Worm (Caenorhabditis elegans) whole organism, young adult: Measurements from ENCODE around the gene nhr-28.

ENCODE experiments used
- B0019.2 ChIP-seq: fragments of 200-800 bp; sonication (Bioruptor generic); conservative IDR thresholded peaks from 2 replicates; pipeline ENCODE4 v1.3.6; 2022; ENCODE audit warnings: missing genetic modification reagents, missing genetic modification characterization, missing compliant biosample characterization
- B0035.1 ChIP-seq: sonication (generic microtip); optimal IDR thresholded peaks from 2 replicates; lab custom pipeline; 2016; ENCODE audit warnings: missing genetic modification characterization, mild to moderate bottlenecking, missing compliant biosample characterization, missing genotype, missing genetic modification reagents
- D2030.7 ChIP-seq: fragments of 200-800 bp; sonication (Bioruptor generic); IDR thresholded peaks from 2 replicates; pipeline ENCODE4 v1.3.6; 2022; ENCODE audit warnings: missing genetic modification reagents, missing genetic modification characterization, missing compliant biosample characterization
- Y53G8AR.9 ChIP-seq: fragments of 200-800 bp; sonication (Bioruptor generic); conservative IDR thresholded peaks from 2 replicates; pipeline ENCODE4 v1.3.6; 2022; ENCODE audit warnings: missing genetic modification reagents, missing genetic modification characterization, missing compliant biosample characterization
- aptf-2 ChIP-seq: fragments of 200-800 bp; sonication (Bioruptor generic); conservative IDR thresholded peaks from 2 replicates; pipeline ENCODE4 v1.3.6; 2022; ENCODE audit warnings: missing genetic modification reagents, missing genetic modification characterization, missing compliant biosample characterization
- bed-2 ChIP-seq: fragments of 200-800 bp; sonication (Bioruptor generic); IDR thresholded peaks from 2 replicates; pipeline ENCODE4 v1.3.6; 2022; ENCODE audit warnings: missing genetic modification reagents, missing genetic modification characterization, missing compliant biosample characterization
- cebp-1 ChIP-seq, 2 experiments: fragments of 200-800 bp in 1 of 2; sonication (Bioruptor generic) in 1 of 2; sonication (generic microtip) in 1 of 2; IDR thresholded peaks in 1 of 2; optimal IDR thresholded peaks in 1 of 2; 2 replicates each; pipeline versions ENCODE4 v1.3.6 to Lab custom; 2017 to 2022; ENCODE audit warnings: missing compliant biosample characterization in 2 of 2, missing genetic modification characterization in 2 of 2, mild to moderate bottlenecking in 1 of 2, missing genetic modification reagents in 1 of 2, moderate library complexity in 1 of 2
- cebp-2 ChIP-seq: fragments of 200-800 bp; sonication (Bioruptor generic); IDR thresholded peaks from 2 replicates; pipeline ENCODE4 v1.3.6; 2022; ENCODE audit warnings: missing genetic modification characterization, missing compliant biosample characterization
- ceh-27 ChIP-seq: fragments of 200-800 bp; sonication (Bioruptor generic); optimal IDR thresholded peaks from 2 replicates; lab custom pipeline; 2018; ENCODE audit warnings: mild to moderate bottlenecking, missing genetic modification characterization, moderate library complexity, missing compliant biosample characterization
- ceh-79 ChIP-seq: sonication (generic microtip); optimal IDR thresholded peaks from 2 replicates; lab custom pipeline; 2017; ENCODE audit warnings: mild to moderate bottlenecking, missing genetic modification characterization, missing compliant biosample characterization
- ceh-91 ChIP-seq: fragments of 200-800 bp; sonication (Bioruptor generic); IDR thresholded peaks from 2 replicates; pipeline ENCODE4 v1.3.6; 2022; ENCODE audit warnings: missing genetic modification reagents, missing genetic modification characterization, missing compliant biosample characterization
- dox-1 ChIP-seq: fragments of 200-800 bp; sonication (Bioruptor generic); IDR thresholded peaks from 2 replicates; pipeline ENCODE4 v1.3.6; 2022; ENCODE audit warnings: missing genetic modification reagents, missing genetic modification characterization, missing compliant biosample characterization
- dpff-1 ChIP-seq: sonication (generic microtip); optimal IDR thresholded peaks from 2 replicates; lab custom pipeline; 2017; ENCODE audit warnings: mild to moderate bottlenecking, missing genetic modification characterization, missing compliant biosample characterization
- egrh-3 ChIP-seq: fragments of 200-800 bp; sonication (Bioruptor generic); IDR thresholded peaks from 2 replicates; pipeline ENCODE4 v1.3.6; 2022; ENCODE audit warnings: missing genetic modification reagents, missing genetic modification characterization, missing compliant biosample characterization
- gei-17 ChIP-seq: fragments of 200-800 bp; sonication (Bioruptor generic); optimal IDR thresholded peaks from 2 replicates; lab custom pipeline; 2018; ENCODE audit warnings: mild to moderate bottlenecking, missing genetic modification characterization, missing compliant biosample characterization
- hmg-1.2 ChIP-seq: fragments of 200-800 bp; sonication (Bioruptor generic); IDR thresholded peaks from 2 replicates; pipeline ENCODE4 v1.3.6; 2022; ENCODE audit warnings: missing genetic modification reagents, missing genetic modification characterization, missing compliant biosample characterization
- hrde-1 ChIP-seq: sonication (generic microtip); optimal IDR thresholded peaks from 2 replicates; lab custom pipeline; 2016; ENCODE audit warnings: missing genetic modification characterization, mild to moderate bottlenecking, missing compliant biosample characterization, moderate library complexity, missing genotype, missing genetic modification reagents, borderline replicate concordance
- lin-40 ChIP-seq: sonication (generic microtip); optimal IDR thresholded peaks from 2 replicates; lab custom pipeline; 2016; ENCODE audit warnings: missing genetic modification characterization, mild to moderate bottlenecking, missing compliant biosample characterization, missing genotype, missing genetic modification reagents
- madf-10 ChIP-seq: sonication (generic microtip); optimal IDR thresholded peaks from 2 replicates; lab custom pipeline; 2016; ENCODE audit warnings: mild to moderate bottlenecking, missing genetic modification characterization, missing compliant biosample characterization
- mcd-1 ChIP-seq: fragments of 200-800 bp; sonication (Bioruptor generic); IDR thresholded peaks from 2 replicates; pipeline ENCODE4 v1.3.6; 2022; ENCODE audit warnings: missing genetic modification reagents, missing genetic modification characterization, missing compliant biosample characterization
- nfya-1 ChIP-seq: sonication (generic microtip); optimal IDR thresholded peaks from 2 replicates; lab custom pipeline; 2017; ENCODE audit warnings: antibody characterized with exemption, missing compliant biosample characterization, missing genetic modification characterization, borderline replicate concordance; ENCODE audit not compliant: insufficient read depth
- nhr-27 ChIP-seq: fragments of 200-800 bp; sonication (Bioruptor generic); optimal IDR thresholded peaks from 2 replicates; lab custom pipeline; 2018; ENCODE audit warnings: mild to moderate bottlenecking, missing genetic modification characterization, moderate library complexity, missing compliant biosample characterization
- nhr-80 ChIP-seq: sonication (generic microtip); optimal IDR thresholded peaks from 2 replicates; lab custom pipeline; 2016; ENCODE audit warnings: missing genetic modification characterization, missing compliant biosample characterization
- pha-4 ChIP-seq: fragments of 150-350 bp; sonication (generic microtip); optimal IDR thresholded peaks from 2 replicates; lab custom pipeline; 2014; ENCODE audit warnings: missing biosample characterization, missing genetic modification reagents, missing genetic modification characterization
- rec-8 ChIP-seq, 2 experiments: sonication (generic microtip); optimal IDR thresholded peaks; 2 replicates each; lab custom pipeline; 2016; ENCODE audit warnings: mild to moderate bottlenecking in 2 of 2, missing genetic modification characterization in 2 of 2, missing genetic modification reagents in 2 of 2, missing genotype in 2 of 2, missing biosample characterization in 1 of 2, missing compliant biosample characterization in 1 of 2, moderate library complexity in 1 of 2
- repo-1 ChIP-seq: sonication (generic microtip); optimal IDR thresholded peaks from 2 replicates; lab custom pipeline; 2017; ENCODE audit warnings: mild to moderate bottlenecking, missing genetic modification characterization, missing compliant biosample characterization
- sdz-38 ChIP-seq: sonication (generic microtip); optimal IDR thresholded peaks from 2 replicates; lab custom pipeline; 2016; ENCODE audit warnings: missing genotype, missing genetic modification characterization, missing compliant biosample characterization
- snpc-4 ChIP-seq, 5 experiments: fragments of 150-350 bp in 1 of 5; sonication (generic microtip) in 4 of 5; optimal IDR thresholded peaks; 2 replicates each; lab custom pipeline; 2014 to 2018; ENCODE audit warnings: missing genetic modification characterization in 5 of 5, missing biosample characterization in 3 of 5, antibody characterized with exemption in 2 of 5, mild to moderate bottlenecking in 2 of 5, missing compliant biosample characterization in 2 of 5, missing genotype in 2 of 5, moderate library complexity in 2 of 5, missing genetic modification reagents in 1 of 5
- tlf-1 ChIP-seq: fragments of 200-800 bp; sonication (Bioruptor generic); optimal IDR thresholded peaks from 2 replicates; lab custom pipeline; 2018; ENCODE audit warnings: mild to moderate bottlenecking, missing genetic modification characterization, missing compliant biosample characterization
- zfh-2 ChIP-seq: fragments of 200-800 bp; sonication (Bioruptor generic); conservative IDR thresholded peaks from 2 replicates; pipeline ENCODE4 v1.3.6; 2022; ENCODE audit warnings: missing genetic modification reagents, missing genetic modification characterization, missing compliant biosample characterization

Gene nhr-28

DNA sequence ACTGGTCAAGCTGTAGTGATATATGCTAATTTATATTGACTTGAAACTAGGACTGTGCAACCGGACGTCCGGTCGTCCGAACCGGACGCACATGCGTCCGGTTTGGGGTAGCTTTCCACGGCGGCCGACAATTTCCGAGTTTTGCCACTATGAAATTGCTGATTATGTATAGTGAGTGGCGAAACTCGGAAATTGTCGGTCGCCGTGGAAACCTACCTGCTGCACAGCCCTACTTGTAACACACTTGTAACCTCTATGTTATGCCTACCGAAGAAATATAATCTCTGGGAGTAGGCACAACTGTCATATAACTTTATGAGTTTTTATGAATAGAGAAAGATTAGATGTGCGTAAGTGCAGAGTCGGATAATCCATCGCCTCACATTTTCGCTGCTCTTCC is 17.8 kb upstream of the nhr-28 start:
- no peak for TF ChIP-seq gei-17 (GFP tag; lab: Kevin White, UChicago)
- TF ChIP-seq pha-4: no peak
- no peak for TF ChIP-seq ceh-79 (tag; lab: Kevin White, UChicago)
- TF ChIP-seq Y53G8AR.9 (GFP tag; lab: Robert Waterston, UW): no peak
- no peak for TF ChIP-seq lin-40 (tag; lab: Kevin White, UChicago)
- TF ChIP-seq nhr-27 (tag; lab: Kevin White, UChicago): no peak
- no peak for TF ChIP-seq snpc-4 (GFP tag; optimal IDR thresholded peaks at IDR 0.05; lab: Kevin White, UChicago)
- peak in 3 of 4 experiments; percentile 63 to 85 (median 77) for TF ChIP-seq snpc-4 (tag; optimal IDR thresholded peaks at IDR 0.05; lab: Kevin White, UChicago)

DNA sequence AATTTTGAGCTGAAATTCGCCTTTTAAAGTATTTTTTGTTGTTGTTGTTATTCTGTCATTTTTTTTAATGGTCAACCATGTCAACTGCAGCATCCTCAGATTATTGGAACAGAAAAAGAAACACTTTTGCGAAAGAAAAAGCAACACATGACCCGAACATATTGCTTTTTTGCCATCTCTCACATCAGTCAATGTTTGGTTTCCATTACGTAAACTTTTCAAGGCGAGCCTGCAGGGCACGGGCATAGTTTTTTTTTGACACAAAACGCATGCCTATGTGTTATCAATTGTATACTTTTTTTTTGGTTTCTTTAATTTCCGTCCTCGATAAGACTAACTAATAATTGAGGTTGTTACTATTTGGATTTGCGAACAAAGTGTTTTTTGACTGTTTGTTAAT is 17.4 kb upstream of the nhr-28 start:
- TF ChIP-seq rec-8 (tag; optimal IDR thresholded peaks at IDR 0.05; lab: Kevin White, UChicago) (no peak), pha-4 (peak; percentile 33), sdz-38 (tag; lab: Kevin White, UChicago) (no peak), dox-1 (GFP tag; lab: Robert Waterston, UW) (peak; percentile 51; the same call in 1 of the 2 replicates), cebp-1 (GFP tag; IDR thresholded peaks at IDR 0.05; lab: Robert Waterston, UW) (no peak), cebp-1 (tag; optimal IDR thresholded peaks at IDR 0.05; lab: Kevin White, UChicago) (peak; percentile 48), aptf-2 (GFP tag; lab: Robert Waterston, UW) (no peak), nhr-80 (peak; percentile 85)

ce11 chrX:16339207-16339606 is 15.6 kb upstream of the nhr-28 start:
- TF ChIP-seq B0019.2 (GFP tag; lab: Robert Waterston, UW) (no peak), lin-40 (tag; lab: Kevin White, UChicago) (peak; percentile 4), zfh-2 (GFP tag; lab: Robert Waterston, UW) (peak; percentile 32; the same call in 1 of the 2 replicates), tlf-1 (GFP tag; lab: Kevin White, UChicago) (no peak), cebp-1 (GFP tag; IDR thresholded peaks at IDR 0.05; lab: Robert Waterston, UW) (no peak), cebp-1 (tag; optimal IDR thresholded peaks at IDR 0.05; lab: Kevin White, UChicago) (peak; percentile 14)
- TF ChIP-seq, all 124 proteins: peak for 3

ce11 chrX:16341838-16342237 is 12.9 kb upstream of the nhr-28 start:
- TF ChIP-seq hmg-1.2 (GFP tag; lab: Robert Waterston, UW): peak; percentile 51; the same call in 1 of the 2 replicates
- peak; percentile 37 for TF ChIP-seq snpc-4 (GFP tag; optimal IDR thresholded peaks at IDR 0.05; lab: Kevin White, UChicago)
- TF ChIP-seq snpc-4 (tag; optimal IDR thresholded peaks at IDR 0.05; lab: Kevin White, UChicago): peak; percentile 18 to 93 (median 82)
- TF ChIP-seq B0035.1 (tag; lab: Kevin White, UChicago): no peak

ce11 chrX:16342256-16342655 is 12.5 kb upstream of the nhr-28 start:
- TF ChIP-seq zfh-2 (GFP tag; lab: Robert Waterston, UW) (peak; percentile 32; the same call in 1 of the 2 replicates), ceh-27 (GFP tag; lab: Kevin White, UChicago) (peak; percentile 2), hrde-1 (tag; lab: Kevin White, UChicago) (no peak), nhr-80 (peak; percentile 9), D2030.7 (GFP tag; lab: Robert Waterston, UW) (no peak)

- TF ChIP-seq repo-1 (tag; lab: Kevin White, UChicago) (no peak), bed-2 (GFP tag; lab: Robert Waterston, UW) (no peak), nfya-1 (tag; lab: Kevin White, UChicago) (no peak), mcd-1 (no peak), dpff-1 (tag; lab: Kevin White, UChicago) (no peak), cebp-2 (GFP tag; lab: Robert Waterston, UW) (no peak), egrh-3 (no peak), madf-10 (no peak), Y53G8AR.9 (GFP tag; lab: Robert Waterston, UW) (no peak), ceh-91 (GFP tag; lab: Robert Waterston, UW) (no peak)
These were observed 10.7 kb upstream of the nhr-28 start for ce11 chrX:16343885-16344640.
